Fruit fly (Drosophila melanogaster) whole organism, embryonic: Measurements from ENCODE around the gene Abl.

Experiments used
- Awh ChIP-seq: fragments of 200-800 bp; sonication (Bioruptor generic); IDR thresholded peaks from 2 replicates; pipeline ENCODE4, ENCODE4 v1.3.6; 2022; ENCODE audit warnings: missing biosample characterization, missing genetic modification characterization
- CG10543 ChIP-seq: fragments of 200-800 bp; sonication (Bioruptor generic); optimal IDR thresholded peaks from 3 replicates; lab custom pipeline; 2017; ENCODE audit warnings: missing biosample characterization, mild to moderate bottlenecking, missing genetic modification characterization, moderate library complexity
- CG12104 ChIP-seq: fragments of 200-800 bp; sonication (Bioruptor generic); optimal IDR thresholded peaks from 3 replicates; lab custom pipeline; 2016; ENCODE audit warnings: missing biosample characterization, missing genetic modification characterization
- CG13624 ChIP-seq: fragments of 200-800 bp; sonication (Bioruptor generic); optimal IDR thresholded peaks from 2 replicates; lab custom pipeline; 2016; ENCODE audit warnings: missing biosample characterization, missing genetic modification characterization
- CG14965 ChIP-seq: fragments of 200-800 bp; sonication (Bioruptor generic); optimal IDR thresholded peaks from 2 replicates; lab custom pipeline; 2016; ENCODE audit warnings: missing biosample characterization, missing genetic modification characterization, borderline replicate concordance
- CG15514 ChIP-seq: fragments of 200-800 bp; sonication (Bioruptor generic); optimal IDR thresholded peaks from 3 replicates; lab custom pipeline; 2017; ENCODE audit warnings: missing biosample characterization, missing genetic modification characterization, mild to moderate bottlenecking, moderate library complexity, missing genetic modification reagents
- CG16779 ChIP-seq: fragments of 200-800 bp; sonication (Bioruptor generic); IDR thresholded peaks from 2 replicates; pipeline ENCODE4 v1.3.6; 2022; ENCODE audit warnings: missing biosample characterization, missing genetic modification characterization
- CG17328 ChIP-seq: fragments of 200-800 bp; sonication (Bioruptor generic); IDR thresholded peaks from 2 replicates; pipeline ENCODE4 v1.3.6; 2022; ENCODE audit warnings: missing biosample characterization, missing genetic modification characterization
- CG17385 ChIP-seq: fragments of 200-800 bp; sonication (Bioruptor generic); optimal IDR thresholded peaks from 3 replicates; lab custom pipeline; 2018; ENCODE audit warnings: missing biosample characterization, mild to moderate bottlenecking, missing genetic modification characterization
- CG18011 ChIP-seq: fragments of 200-800 bp; sonication (Bioruptor generic); optimal IDR thresholded peaks from 2 replicates; lab custom pipeline; 2017; ENCODE audit warnings: missing biosample characterization, missing genetic modification characterization, mild to moderate bottlenecking, moderate library complexity, missing genotype
- CG32772 ChIP-seq: fragments of 200-800 bp; sonication (Bioruptor generic); IDR thresholded peaks from 2 replicates; pipeline ENCODE4 v1.3.6; 2022; ENCODE audit warnings: missing biosample characterization, missing genetic modification characterization
- CG3281 ChIP-seq: fragments of 200-800 bp; sonication (Bioruptor generic); optimal IDR thresholded peaks from 3 replicates; lab custom pipeline; 2017; ENCODE audit warnings: missing biosample characterization, mild to moderate bottlenecking, missing genetic modification characterization
- CG3838 ChIP-seq: fragments of 200-800 bp; sonication (Bioruptor generic); optimal IDR thresholded peaks from 3 replicates; lab custom pipeline; 2016; ENCODE audit warnings: missing biosample characterization, missing genetic modification characterization
- CG42726 ChIP-seq: fragments of 200-800 bp; sonication (Bioruptor generic); IDR thresholded peaks from 2 replicates; pipeline ENCODE4 v1.3.6; 2022; ENCODE audit warnings: missing biosample characterization, missing genetic modification characterization; ENCODE audit not compliant: partially characterized antibody
- CG4282 ChIP-seq: fragments of 200-800 bp; sonication (Bioruptor generic); optimal IDR thresholded peaks from 2 replicates; lab custom pipeline; 2016; ENCODE audit warnings: missing biosample characterization, missing genetic modification characterization
- CG6254 ChIP-seq: fragments of 200-800 bp; sonication (Bioruptor generic); optimal IDR thresholded peaks from 3 replicates; lab custom pipeline; 2017; ENCODE audit warnings: mild to moderate bottlenecking, missing biosample characterization, missing genetic modification reagents, missing genetic modification characterization
- CG6689 ChIP-seq: fragments of 200-800 bp; sonication (Bioruptor generic); IDR thresholded peaks from 2 replicates; pipeline ENCODE4 v1.3.6; 2022; ENCODE audit warnings: missing biosample characterization, missing genetic modification characterization
- CG6813 ChIP-seq: fragments of 200-800 bp; sonication (Bioruptor generic); optimal IDR thresholded peaks from 2 replicates; lab custom pipeline; 2017; ENCODE audit warnings: missing biosample characterization, missing genetic modification characterization, mild to moderate bottlenecking, moderate library complexity, missing genetic modification reagents
- CG7372 ChIP-seq: fragments of 200-800 bp; sonication (Bioruptor generic); IDR thresholded peaks from 2 replicates; pipeline ENCODE4 v1.3.6; 2022; ENCODE audit warnings: missing biosample characterization, missing genetic modification characterization
- CG7987 ChIP-seq: fragments of 200-800 bp; sonication (Bioruptor generic); optimal IDR thresholded peaks from 2 replicates; lab custom pipeline; 2018; ENCODE audit warnings: missing biosample characterization, mild to moderate bottlenecking, missing genetic modification characterization, moderate library complexity
- CG8388 ChIP-seq: fragments of 200-800 bp; sonication (Bioruptor generic); optimal IDR thresholded peaks from 2 replicates; lab custom pipeline; 2019; ENCODE audit warnings: missing biosample characterization, mild to moderate bottlenecking, missing genetic modification characterization, moderate library complexity
- CG8765 ChIP-seq: fragments of 200-800 bp; sonication (Bioruptor generic); IDR thresholded peaks from 2 replicates; pipeline ENCODE4 v1.3.6; 2022; ENCODE audit warnings: missing biosample characterization, missing genetic modification characterization
- CG9727 ChIP-seq: fragments of 200-800 bp; sonication (Bioruptor generic); optimal IDR thresholded peaks from 3 replicates; lab custom pipeline; 2017; ENCODE audit warnings: missing biosample characterization, mild to moderate bottlenecking, missing genetic modification characterization
- CG9876 ChIP-seq: fragments of 200-800 bp; sonication (Bioruptor generic); optimal IDR thresholded peaks from 2 replicates; lab custom pipeline; 2016; ENCODE audit warnings: missing biosample characterization, missing genetic modification characterization
- HLH3B ChIP-seq: fragments of 200-800 bp; sonication (Bioruptor generic); IDR thresholded peaks from 2 replicates; pipeline ENCODE4 v1.3.6; 2022; ENCODE audit warnings: missing biosample characterization, missing genetic modification characterization
- Hr51 ChIP-seq, 2 experiments: fragments of 200-800 bp; sonication (Bioruptor generic); optimal IDR thresholded peaks; 2 replicates in 1 of 2; 3 replicates in 1 of 2; lab custom pipeline; 2016 to 2018; ENCODE audit warnings: missing biosample characterization in 2 of 2, missing genetic modification characterization in 2 of 2, mild to moderate bottlenecking in 1 of 2, moderate library complexity in 1 of 2
- Lhr ChIP-seq: fragments of 200-800 bp; sonication (Bioruptor generic); optimal IDR thresholded peaks from 3 replicates; lab custom pipeline; 2017; ENCODE audit warnings: mild to moderate bottlenecking, missing biosample characterization, missing genetic modification reagents, missing genetic modification characterization
- PHDP ChIP-seq: fragments of 200-800 bp; sonication (Bioruptor generic); optimal IDR thresholded peaks from 3 replicates; lab custom pipeline; 2018; ENCODE audit warnings: missing biosample characterization, mild to moderate bottlenecking, missing genetic modification characterization, moderate library complexity
- Poxn ChIP-seq: fragments of 200-800 bp; sonication (Bioruptor generic); IDR thresholded peaks from 2 replicates; pipeline ENCODE4 v1.3.6; 2022; ENCODE audit warnings: missing biosample characterization, missing genetic modification characterization
- Sry-δ ChIP-seq: fragments of 200-800 bp; sonication (Bioruptor generic); optimal IDR thresholded peaks from 2 replicates; lab custom pipeline; 2016; ENCODE audit warnings: missing biosample characterization, missing genetic modification characterization
- bsh ChIP-seq, 2 experiments: fragments of 200-800 bp; sonication (Bioruptor generic); optimal IDR thresholded peaks; 2 replicates each; lab custom pipeline; 2017 to 2018; ENCODE audit warnings: mild to moderate bottlenecking in 2 of 2, missing biosample characterization in 2 of 2, missing genetic modification characterization in 2 of 2, moderate library complexity in 1 of 2
- crol ChIP-seq: fragments of 200-800 bp; sonication (Bioruptor generic); IDR thresholded peaks from 2 replicates; pipeline ENCODE4 v1.3.6; 2022; ENCODE audit warnings: missing biosample characterization, missing genetic modification characterization
- ems ChIP-seq: fragments of 200-800 bp; sonication (Bioruptor generic); optimal IDR thresholded peaks from 3 replicates; lab custom pipeline; 2016; ENCODE audit warnings: missing biosample characterization, missing genetic modification characterization
- fu2 ChIP-seq: fragments of 200-800 bp; sonication (Bioruptor generic); optimal IDR thresholded peaks from 2 replicates; lab custom pipeline; 2016; ENCODE audit warnings: missing biosample characterization, missing genetic modification characterization
- gce ChIP-seq: fragments of 200-800 bp; sonication (Bioruptor generic); IDR thresholded peaks from 3 replicates; pipeline ENCODE4 v1.3.6; 2022; ENCODE audit warnings: missing biosample characterization, missing genetic modification characterization
- inv ChIP-seq: fragments of 200-800 bp; sonication (Bioruptor generic); IDR thresholded peaks from 2 replicates; pipeline ENCODE4 v1.3.6; 2022; ENCODE audit warnings: missing biosample characterization, missing genetic modification characterization; ENCODE audit not compliant: partially characterized antibody
- lov ChIP-seq, 2 experiments: fragments of 200-800 bp in 1 of 2; fragments of >200 bp in 1 of 2; sonication (Bioruptor generic) in 1 of 2; IDR thresholded peaks in 1 of 2; optimal IDR thresholded peaks in 1 of 2; 2 replicates in 1 of 2; 3 replicates in 1 of 2; pipeline versions ENCODE4 v1.3.6 to Lab custom; 2017 to 2022; ENCODE audit warnings: missing biosample characterization in 1 of 2, missing genetic modification characterization in 1 of 2
- pfk ChIP-seq: fragments of 200-800 bp; sonication (Bioruptor generic); optimal IDR thresholded peaks from 2 replicates; lab custom pipeline; 2018; ENCODE audit warnings: missing biosample characterization, mild to moderate bottlenecking, missing genetic modification characterization, moderate library complexity
- phol ChIP-seq: fragments of 200-800 bp; sonication (Bioruptor generic); optimal IDR thresholded peaks from 3 replicates; lab custom pipeline; 2018; ENCODE audit warnings: missing biosample characterization, mild to moderate bottlenecking, missing genetic modification characterization, moderate library complexity
- pita ChIP-seq: fragments of 200-800 bp; sonication (Bioruptor generic); optimal IDR thresholded peaks from 2 replicates; lab custom pipeline; 2017; ENCODE audit warnings: missing biosample characterization, mild to moderate bottlenecking, missing genetic modification characterization
- pros ChIP-seq: fragments of 200-800 bp; sonication (Bioruptor generic); optimal IDR thresholded peaks from 3 replicates; lab custom pipeline; 2019; ENCODE audit warnings: missing biosample characterization, mild to moderate bottlenecking, missing genetic modification characterization, moderate library complexity
- pum ChIP-seq: fragments of 200-800 bp; sonication (Bioruptor generic); optimal IDR thresholded peaks from 2 replicates; lab custom pipeline; 2016; ENCODE audit warnings: missing biosample characterization, missing genetic modification characterization
- pzg ChIP-seq: fragments of 200-800 bp; sonication (Bioruptor generic); optimal IDR thresholded peaks from 3 replicates; lab custom pipeline; 2018; ENCODE audit warnings: missing biosample characterization, mild to moderate bottlenecking, missing genetic modification characterization, moderate library complexity
- scrt ChIP-seq: fragments of 200-800 bp; sonication (Bioruptor generic); optimal IDR thresholded peaks from 2 replicates; lab custom pipeline; 2018; ENCODE audit warnings: missing biosample characterization, mild to moderate bottlenecking, missing genetic modification characterization, moderate library complexity
- sob ChIP-seq: fragments of 200-800 bp; sonication (Bioruptor generic); IDR thresholded peaks from 2 replicates; pipeline ENCODE4 v1.3.6; 2022; ENCODE audit warnings: missing biosample characterization, missing genetic modification characterization
- tll ChIP-seq, 2 experiments: fragments of 200-800 bp in 1 of 2; fragments of >200 bp in 1 of 2; sonication (Bioruptor generic) in 1 of 2; optimal IDR thresholded peaks; 2 replicates each; lab custom pipeline; 2017 to 2019; ENCODE audit warnings: missing biosample characterization in 2 of 2, missing genetic modification characterization in 2 of 2, mild to moderate bottlenecking in 1 of 2, moderate library complexity in 1 of 2
- ttk ChIP-seq: fragments of 200-800 bp; sonication (Bioruptor generic); IDR thresholded peaks from 2 replicates; pipeline ENCODE4 v2.1.2; 2022; ENCODE audit warnings: missing biosample characterization, missing genetic modification characterization
- unc-4 ChIP-seq: fragments of 200-800 bp; sonication (Bioruptor generic); IDR thresholded peaks from 2 replicates; pipeline ENCODE4 v1.3.6; 2022; ENCODE audit warnings: missing biosample characterization, missing genetic modification characterization; ENCODE audit not compliant: partially characterized antibody
- zfh1 ChIP-seq: fragments of 200-800 bp; sonication (Bioruptor generic); IDR thresholded peaks from 3 replicates; pipeline ENCODE4 v1.3.6; 2022; ENCODE audit warnings: missing biosample characterization, missing genetic modification characterization

The Abl gene

dm6 chr3L:16584074-16584578 is 63.6 kb downstream of the Abl start, which contains the start of gene UQCR-C2 (continued):
- TF ChIP-seq pzg (GFP tag; lab: Kevin White, UChicago) = peak; percentile 93
- peak; percentile 56 for TF ChIP-seq CG13624 (GFP tag; lab: Kevin White, UChicago)
- no peak for TF ChIP-seq pfk (GFP tag; lab: Kevin White, UChicago)
- TF ChIP-seq CG32772 (GFP tag; lab: Robert Waterston, UW) = no peak
- peak; percentile 40 for TF ChIP-seq PHDP (tag; lab: Kevin White, UChicago)
- TF ChIP-seq CG9727 (GFP tag; lab: Kevin White, UChicago) = peak; percentile 20
- no peak for TF ChIP-seq CG17328 (GFP tag; lab: Robert Waterston, UW)
- TF ChIP-seq Sry-δ (GFP tag; lab: Kevin White, UChicago) = peak; percentile 67
- TF ChIP-seq CG10543 (GFP tag; lab: Kevin White, UChicago) = no peak
- no peak for TF ChIP-seq crol (GFP tag; lab: Robert Waterston, UW)
- TF ChIP-seq sob (GFP tag; lab: Robert Waterston, UW) = no peak
- no peak for TF ChIP-seq fu2 (GFP tag; lab: Kevin White, UChicago)
- TF ChIP-seq unc-4 (GFP tag; lab: Robert Waterston, UW) = peak; percentile 38; the same call in 1 of the 2 replicates
- no peak for TF ChIP-seq pum (GFP tag; lab: Kevin White, UChicago)
- TF ChIP-seq HLH3B = no peak
- no peak for TF ChIP-seq CG18011
- TF ChIP-seq Hr51 (GFP tag; optimal IDR thresholded peaks at IDR 0.05; lab: Kevin White, UChicago) = no peak
- TF ChIP-seq ttk (GFP tag; lab: Robert Waterston, UW) = no peak
- TF ChIP-seq tll (GFP tag; optimal IDR thresholded peaks at IDR 0.05; lab: Kevin White, UChicago) = peak in 1 of 2 experiments; percentile 51
- TF ChIP-seq CG4282 (GFP tag; lab: Kevin White, UChicago) = no peak
- no peak for TF ChIP-seq zfh1 (GFP tag; lab: Robert Waterston, UW)
- no peak for TF ChIP-seq Awh (GFP tag; lab: Robert Waterston, UW)
- no peak for TF ChIP-seq scrt
- TF ChIP-seq pita (GFP tag; lab: Kevin White, UChicago) = no peak
- no peak for TF ChIP-seq CG8765 (GFP tag; lab: Robert Waterston, UW)
- no peak for TF ChIP-seq CG7987 (GFP tag; lab: Kevin White, UChicago)
- no peak for TF ChIP-seq CG6254 (GFP tag; lab: Kevin White, UChicago)
- peak; percentile 46 for TF ChIP-seq phol (tag; lab: Kevin White, UChicago)
- peak; percentile 76 for TF ChIP-seq CG15514 (GFP tag; lab: Kevin White, UChicago)
- TF ChIP-seq CG12104 (GFP tag; lab: Kevin White, UChicago) = no peak
- TF ChIP-seq CG6813 (GFP tag; lab: Kevin White, UChicago) = no peak
- no peak for TF ChIP-seq CG16779
- TF ChIP-seq bsh (GFP tag; optimal IDR thresholded peaks at IDR 0.05; lab: Kevin White, UChicago) = no peak
- no peak for TF ChIP-seq CG3838 (GFP tag; lab: Kevin White, UChicago)
- no peak for TF ChIP-seq CG17385 (GFP tag; lab: Kevin White, UChicago)
- TF ChIP-seq CG7372 (GFP tag; lab: Robert Waterston, UW) = no peak
- no peak for TF ChIP-seq lov (optimal IDR thresholded peaks at IDR 0.05; lab: Kevin White, UChicago)
- TF ChIP-seq lov (GFP tag; IDR thresholded peaks at IDR 0.05; lab: Robert Waterston, UW) = no peak
- peak; percentile 44; the same call in 1 of the 2 replicates for TF ChIP-seq CG42726
- TF ChIP-seq CG8388 (GFP tag; lab: Kevin White, UChicago) = no peak
- no peak for TF ChIP-seq inv
- no peak for TF ChIP-seq CG6689 (GFP tag; lab: Robert Waterston, UW)
- no peak for TF ChIP-seq CG3281 (GFP tag; lab: Kevin White, UChicago)
- TF ChIP-seq ems (GFP tag; lab: Kevin White, UChicago) = no peak
- TF ChIP-seq CG9876 (GFP tag; lab: Kevin White, UChicago) = no peak
- no peak for TF ChIP-seq gce (GFP tag; lab: Robert Waterston, UW)
- TF ChIP-seq pros = no peak
- TF ChIP-seq Lhr (GFP tag; lab: Kevin White, UChicago) = peak; percentile 51
- no peak for TF ChIP-seq CG14965 (GFP tag; lab: Kevin White, UChicago)
- no peak for TF ChIP-seq Poxn
